Worm (Caenorhabditis elegans): ENCODE data around the gene bbs-5.
A peak's percentile ranks its signal among the peaks of the same experiment; 100 is the strongest.

The bbs-5 gene

DNA sequence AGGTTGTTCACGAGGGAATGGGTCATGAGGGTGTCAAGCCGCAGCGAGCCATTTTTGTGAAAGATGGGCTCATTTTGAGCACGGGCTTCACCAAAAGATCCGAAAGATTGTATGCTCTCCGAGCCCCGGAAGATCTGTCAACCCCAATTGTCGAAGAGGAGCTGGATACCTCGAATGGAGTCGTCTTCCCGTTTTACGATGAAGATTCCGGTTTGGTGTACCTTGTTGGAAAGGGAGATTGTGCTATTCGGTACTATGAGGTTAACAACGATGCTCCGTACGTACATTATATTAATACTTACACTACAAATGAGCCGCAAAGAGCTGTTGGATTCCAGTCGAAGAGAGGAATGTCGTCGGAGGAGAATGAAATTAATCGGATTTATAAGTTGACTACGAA is 10.5 kb downstream of the bbs-5 start:
- no peak for TF ChIP-seq zag-1 (tag; optimal IDR thresholded peaks at IDR 0.05)
- TF ChIP-seq mbf-1 (tag; optimal IDR thresholded peaks at IDR 0.05), result no peak
- no peak for TF ChIP-seq sem-4 (tag; optimal IDR thresholded peaks at IDR 0.05)
- no peak for TF ChIP-seq sma-3 (GFP tag; optimal IDR thresholded peaks at IDR 0.05)
- no peak for TF ChIP-seq ztf-4 (tag; optimal IDR thresholded peaks at IDR 0.05)
- no peak for TF ChIP-seq gmeb-1 (tag; optimal IDR thresholded peaks at IDR 0.05)
- TF ChIP-seq F13H6.1 (tag; optimal IDR thresholded peaks at IDR 0.05), result no peak
- TF ChIP-seq ZK546.5 (tag; optimal IDR thresholded peaks at IDR 0.05), result no peak
- no peak for TF ChIP-seq Y55F3AM.14 (GFP tag; optimal IDR thresholded peaks at IDR 0.05)
- no peak for TF ChIP-seq nhr-10 (tag; optimal IDR thresholded peaks at IDR 0.05)
- no peak for TF ChIP-seq aly-2 (tag; optimal IDR thresholded peaks at IDR 0.05)

DNA sequence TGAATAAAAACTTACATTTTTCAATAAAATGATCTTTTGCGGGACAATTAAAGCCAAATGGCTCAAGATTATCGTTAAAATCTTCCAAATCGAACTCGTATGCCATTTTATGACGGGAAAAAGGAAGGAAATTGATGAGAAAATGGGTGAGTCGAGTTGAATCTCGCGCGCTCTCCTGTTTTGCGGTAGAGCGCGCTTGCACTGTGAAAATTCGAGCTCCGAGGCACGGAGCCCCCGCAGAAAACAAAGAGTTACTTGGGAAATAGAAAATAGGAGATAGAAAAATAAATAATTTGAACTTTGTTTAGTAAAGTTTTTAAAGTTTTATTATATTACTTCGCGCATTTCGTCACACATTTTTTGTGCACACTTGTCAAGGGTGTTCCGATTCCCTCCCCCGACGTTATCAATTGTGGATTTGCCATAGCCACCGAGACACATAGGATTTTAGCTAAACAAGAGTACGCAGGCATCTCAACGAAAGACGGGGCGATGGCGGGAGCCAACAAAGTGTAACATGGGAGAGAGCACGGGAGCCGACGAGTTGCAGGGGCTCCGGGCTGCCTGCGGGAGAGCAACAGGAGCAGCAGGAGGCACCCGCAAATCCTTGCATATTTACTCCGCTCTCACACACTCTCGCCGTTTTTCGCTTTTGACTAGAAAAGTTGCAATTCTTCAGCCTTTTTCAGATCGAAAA is 13.0 kb downstream of the bbs-5 start, which contains the start of the genes div-1 and cor-1:
Gene div-1, minus strand, starts transcription at position 119 of the 697 bp plus-strand sequence.
Gene cor-1, plus strand, starts transcription at position 671 of the 697 bp plus-strand sequence.
- TF ChIP-seq unc-55 (GFP tag; optimal IDR thresholded peaks at IDR 0.05), result peak; percentile 56
- peak; percentile 5 for TF ChIP-seq F13H6.1 (tag; optimal IDR thresholded peaks at IDR 0.05)
- TF ChIP-seq sma-3 (GFP tag; optimal IDR thresholded peaks at IDR 0.05), result peak; percentile 10
- no peak for TF ChIP-seq nhr-237 (tag; optimal IDR thresholded peaks at IDR 0.05)
- TF ChIP-seq nhr-11 (tag; optimal IDR thresholded peaks at IDR 0.05), result no peak
- TF ChIP-seq crh-2 (tag; optimal IDR thresholded peaks at IDR 0.05), result peak; percentile 37
- TF ChIP-seq gmeb-1 (tag; optimal IDR thresholded peaks at IDR 0.05), result peak; percentile 86
- TF ChIP-seq lsy-2 (tag; optimal IDR thresholded peaks at IDR 0.05), result peak in 1 of 2 experiments; percentile 60
- no peak for TF ChIP-seq blmp-1 (tag; optimal IDR thresholded peaks at IDR 0.05; ENCODE audit: insufficient read depth)
- TF ChIP-seq C34F6.9 (tag; optimal IDR thresholded peaks at IDR 0.05), result peak; percentile 38
- TF ChIP-seq fos-1 (tag; optimal IDR thresholded peaks at IDR 0.05), result no peak
- peak; percentile 16 for TF ChIP-seq lin-13 (GFP tag; optimal IDR thresholded peaks at IDR 0.05)
- TF ChIP-seq nhr-129 (tag; optimal IDR thresholded peaks at IDR 0.05), result peak; percentile 15

DNA sequence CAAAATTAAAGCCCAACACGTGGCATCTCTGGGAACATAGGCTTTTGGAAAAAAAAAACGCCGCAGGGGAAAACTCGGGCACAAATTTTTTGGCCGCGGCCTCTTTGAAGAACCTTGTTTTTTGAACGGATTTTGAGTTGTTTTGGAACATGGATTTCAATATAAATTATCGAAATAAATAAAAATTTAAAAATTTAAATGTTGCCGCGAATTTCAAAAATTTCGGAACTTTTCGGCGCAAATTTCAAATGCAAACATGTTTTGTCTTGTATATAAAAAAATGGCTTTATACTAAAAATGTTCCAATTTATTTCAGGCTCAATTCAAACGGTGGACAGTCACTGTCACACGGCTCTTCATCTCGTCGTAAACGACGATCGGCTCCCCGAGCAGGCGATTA is 17.6 kb downstream of the bbs-5 start:
- TF ChIP-seq ztf-1 (GFP tag; conservative IDR thresholded peaks at IDR 0.05) (no peak), nhr-21 (tag; optimal IDR thresholded peaks at IDR 0.05) (no peak), sma-3 (GFP tag; optimal IDR thresholded peaks at IDR 0.05) (no peak), nhr-11 (tag; optimal IDR thresholded peaks at IDR 0.05) (no peak), sma-9 (GFP tag; optimal IDR thresholded peaks at IDR 0.05) (no peak), sma-9 (tag; optimal IDR thresholded peaks at IDR 0.05) (no peak), Y55F3AM.14 (GFP tag; optimal IDR thresholded peaks at IDR 0.05) (no peak), ama-1 (optimal IDR thresholded peaks at IDR 0.05) (no peak), dmd-4 (tag; optimal IDR thresholded peaks at IDR 0.05) (no peak)

DNA sequence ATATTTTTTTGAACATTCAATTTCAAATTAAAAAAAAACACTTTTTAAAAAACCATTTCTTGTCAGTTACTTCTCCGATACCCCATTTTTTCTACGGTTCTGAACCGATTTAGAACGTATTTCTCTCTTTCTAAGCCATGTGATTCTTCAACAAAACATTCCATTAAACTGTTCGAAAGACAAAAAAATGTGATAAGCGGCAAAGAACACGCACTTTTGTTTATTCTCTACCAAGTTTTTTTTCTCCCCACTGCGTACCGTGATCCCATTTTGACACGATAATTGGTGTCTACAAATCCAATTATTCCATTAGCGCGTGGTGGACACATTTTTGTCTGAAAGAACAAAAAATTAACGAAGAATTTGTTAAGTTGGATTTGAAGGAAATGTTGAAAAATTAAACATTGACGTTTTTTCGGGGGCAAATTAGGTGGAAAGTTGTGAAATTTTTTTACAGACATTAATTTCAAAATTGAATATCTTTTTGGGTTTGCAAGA is 20.2 kb downstream of the bbs-5 start:
- TF ChIP-seq nhr-12 (tag; optimal IDR thresholded peaks at IDR 0.05) (no peak), nhr-129 (tag; optimal IDR thresholded peaks at IDR 0.05) (peak; percentile 13)

DNA sequence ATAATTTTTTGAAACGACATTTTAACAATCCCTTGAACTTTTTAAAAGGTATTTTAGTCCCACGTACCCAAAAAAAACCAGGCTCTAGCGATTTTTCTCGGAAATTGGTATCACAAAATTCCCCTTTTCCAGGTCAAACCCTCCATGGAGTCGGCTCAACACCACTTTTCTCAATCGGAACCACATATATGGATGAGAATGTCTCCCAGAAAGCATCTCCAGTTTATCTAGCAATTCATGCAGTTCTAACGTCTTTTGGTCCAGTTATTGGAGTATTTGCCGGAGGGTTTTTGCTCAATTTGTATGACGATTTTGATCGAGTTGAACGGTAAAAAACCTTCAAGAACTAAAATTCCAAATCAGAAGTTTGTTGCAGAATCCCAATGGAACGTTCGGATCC is 21.5 kb downstream of the bbs-5 start:
- TF ChIP-seq nhr-25 (tag; optimal IDR thresholded peaks at IDR 0.05), result no peak
- no peak for TF ChIP-seq ztf-4 (tag; optimal IDR thresholded peaks at IDR 0.05)
- no peak for TF ChIP-seq elt-1 (tag; optimal IDR thresholded peaks at IDR 0.05)
- TF ChIP-seq unc-39 (tag; optimal IDR thresholded peaks at IDR 0.05), result no peak
- TF ChIP-seq snpc-4 (tag; optimal IDR thresholded peaks at IDR 0.05), result no peak
- no peak for TF ChIP-seq nhr-6 (tag; optimal IDR thresholded peaks at IDR 0.05)
- no peak for TF ChIP-seq fos-1 (tag; optimal IDR thresholded peaks at IDR 0.05)
- TF ChIP-seq egl-27 (tag; optimal IDR thresholded peaks at IDR 0.05), result no peak
